Fruit fly (Drosophila melanogaster) whole organism, adult: Measurements from ENCODE around the gene Sfp93F.

ENCODE experiments used
- CG11617 ChIP-seq: fragments of 200-800 bp; sonication (Bioruptor generic); optimal IDR thresholded peaks from 2 replicates; lab custom pipeline; 2017; ENCODE audit warnings: mild to moderate bottlenecking, missing biosample characterization, missing genetic modification reagents, missing genetic modification characterization
- CG12768 ChIP-seq: fragments of 200-800 bp; sonication (Bioruptor generic); optimal IDR thresholded peaks from 2 replicates; lab custom pipeline; 2017; ENCODE audit warnings: missing biosample characterization, missing genetic modification characterization, mild to moderate bottlenecking, moderate library complexity, missing genetic modification reagents
- CG14711 ChIP-seq: fragments of 200-800 bp; sonication (Bioruptor generic); optimal IDR thresholded peaks from 2 replicates; lab custom pipeline; 2018; ENCODE audit warnings: missing biosample characterization, mild to moderate bottlenecking, missing genetic modification characterization, moderate library complexity
- CG1620 ChIP-seq: fragments of 200-800 bp; sonication (Bioruptor generic); optimal IDR thresholded peaks from 2 replicates; lab custom pipeline; 2016; ENCODE audit warnings: missing biosample characterization, missing genetic modification characterization
- CG33017 ChIP-seq: fragments of 200-800 bp; sonication (Bioruptor generic); optimal IDR thresholded peaks from 2 replicates; lab custom pipeline; 2018; ENCODE audit warnings: missing biosample characterization, mild to moderate bottlenecking, missing genetic modification characterization, moderate library complexity
- CG5204 ChIP-seq: fragments of 200-800 bp; sonication (Bioruptor generic); optimal IDR thresholded peaks from 2 replicates; lab custom pipeline; 2016; ENCODE audit warnings: missing biosample characterization, missing genetic modification characterization
- CG7045 ChIP-seq: fragments of 200-800 bp; sonication (Bioruptor generic); optimal IDR thresholded peaks from 2 replicates; lab custom pipeline; 2017; ENCODE audit warnings: missing biosample characterization, mild to moderate bottlenecking, missing genetic modification characterization
- CG7101 ChIP-seq: fragments of 200-800 bp; sonication (Bioruptor generic); optimal IDR thresholded peaks from 2 replicates; lab custom pipeline; 2018; ENCODE audit warnings: missing biosample characterization, mild to moderate bottlenecking, missing genetic modification characterization, moderate library complexity
- Clk ChIP-seq: fragments of 200-800 bp; sonication (Bioruptor generic); optimal IDR thresholded peaks from 2 replicates; lab custom pipeline; 2017; ENCODE audit warnings: missing biosample characterization, missing genetic modification characterization
- Crg-1 ChIP-seq: fragments of 200-800 bp; sonication (Bioruptor generic); optimal IDR thresholded peaks from 2 replicates; lab custom pipeline; 2016; ENCODE audit warnings: missing biosample characterization, missing genetic modification characterization
- Hr96 ChIP-seq: fragments of 200-800 bp; sonication (Bioruptor generic); optimal IDR thresholded peaks from 2 replicates; lab custom pipeline; 2016; ENCODE audit warnings: missing biosample characterization, missing genetic modification characterization
- Mnt ChIP-seq: fragments of 200-800 bp; sonication (Bioruptor generic); optimal IDR thresholded peaks from 2 replicates; lab custom pipeline; 2016; ENCODE audit warnings: missing biosample characterization, mild to moderate bottlenecking, missing genetic modification characterization
- bab1 ChIP-seq: fragments of 200-800 bp; sonication (Bioruptor generic); optimal IDR thresholded peaks from 3 replicates; lab custom pipeline; 2019; ENCODE audit warnings: missing biosample characterization, mild to moderate bottlenecking, missing genetic modification characterization, moderate library complexity
- cic ChIP-seq: fragments of 200-800 bp; sonication (Bioruptor generic); optimal IDR thresholded peaks from 2 replicates; lab custom pipeline; 2017; ENCODE audit warnings: missing biosample characterization, mild to moderate bottlenecking, missing genetic modification characterization, moderate library complexity
- cnc ChIP-seq, 2 experiments: fragments of >200 bp; optimal IDR thresholded peaks; 2 replicates each; lab custom pipeline; 2017
- kay ChIP-seq: fragments of 200-800 bp; sonication (Bioruptor generic); peaks from one replicate; lab custom pipeline; 2016; ENCODE audit warnings: missing biosample characterization, missing genetic modification characterization, borderline replicate concordance
- ovo ChIP-seq: fragments of 200-800 bp; sonication (Bioruptor generic); optimal IDR thresholded peaks from 2 replicates; lab custom pipeline; 2016; ENCODE audit warnings: missing biosample characterization, missing genetic modification characterization
- pad ChIP-seq: fragments of 200-800 bp; sonication (Bioruptor generic); optimal IDR thresholded peaks from 3 replicates; lab custom pipeline; 2017; ENCODE audit warnings: missing biosample characterization, missing genetic modification characterization, mild to moderate bottlenecking, moderate library complexity, missing genetic modification reagents
- tj ChIP-seq: fragments of 200-800 bp; sonication (Bioruptor generic); optimal IDR thresholded peaks from 3 replicates; lab custom pipeline; 2017; ENCODE audit warnings: missing biosample characterization, mild to moderate bottlenecking, missing genetic modification characterization, moderate library complexity
- toe ChIP-seq: fragments of 200-800 bp; sonication (Bioruptor generic); optimal IDR thresholded peaks from 2 replicates; lab custom pipeline; 2016; ENCODE audit warnings: missing biosample characterization, missing genetic modification characterization

Gene Sfp93F

DNA sequence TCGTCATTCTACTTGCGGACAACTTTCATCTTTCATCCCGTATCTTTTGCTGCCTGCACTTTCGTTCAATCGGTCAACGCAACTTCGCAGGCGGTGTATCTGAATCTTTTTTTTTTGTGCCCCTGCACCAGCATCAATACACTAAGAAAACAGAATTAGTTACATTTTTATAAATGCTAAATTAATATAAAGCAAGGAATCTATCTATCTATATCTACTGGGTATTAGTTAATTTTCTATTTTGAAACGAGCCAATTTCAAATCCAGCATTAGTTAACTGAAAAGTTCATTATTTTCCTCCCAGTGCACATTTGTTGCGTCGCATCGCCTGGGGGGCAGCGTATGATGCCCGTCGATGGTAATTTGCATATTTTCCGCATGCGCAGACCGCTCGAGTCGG, 3.2 kb downstream of the Sfp93F start:
- no peak for TF ChIP-seq CG33017 (tag; lab: Kevin White, UChicago)

DNA sequence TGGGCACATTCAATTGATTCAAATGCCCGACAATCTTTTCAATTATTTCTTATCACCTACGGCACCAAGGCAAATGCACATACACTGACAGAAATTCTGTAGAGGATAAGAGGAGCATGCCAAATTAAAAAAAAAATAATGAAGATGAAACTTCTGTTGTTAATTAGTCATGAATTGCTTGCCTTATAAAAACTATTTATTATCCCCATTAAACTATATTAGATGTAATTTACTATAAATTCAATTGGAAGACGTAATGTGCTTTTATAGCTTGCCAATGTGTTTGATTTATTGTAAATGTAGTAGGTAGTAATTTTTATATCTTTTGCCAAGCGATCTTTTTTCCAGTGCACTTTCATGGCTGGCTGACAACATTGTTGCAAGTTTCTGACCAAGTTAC, 4.4 kb downstream of the Sfp93F start:
- TF ChIP-seq CG33017 (tag; lab: Kevin White, UChicago) (no peak), ovo (no peak), CG11617 (GFP tag; lab: Kevin White, UChicago) (no peak), cic (no peak), pad (no peak), CG7101 (tag; lab: Kevin White, UChicago) (no peak), CG7045 (GFP tag; lab: Kevin White, UChicago) (no peak), Crg-1 (GFP tag; lab: Kevin White, UChicago) (no peak), Clk (GFP tag; lab: Kevin White, UChicago) (no peak)

DNA sequence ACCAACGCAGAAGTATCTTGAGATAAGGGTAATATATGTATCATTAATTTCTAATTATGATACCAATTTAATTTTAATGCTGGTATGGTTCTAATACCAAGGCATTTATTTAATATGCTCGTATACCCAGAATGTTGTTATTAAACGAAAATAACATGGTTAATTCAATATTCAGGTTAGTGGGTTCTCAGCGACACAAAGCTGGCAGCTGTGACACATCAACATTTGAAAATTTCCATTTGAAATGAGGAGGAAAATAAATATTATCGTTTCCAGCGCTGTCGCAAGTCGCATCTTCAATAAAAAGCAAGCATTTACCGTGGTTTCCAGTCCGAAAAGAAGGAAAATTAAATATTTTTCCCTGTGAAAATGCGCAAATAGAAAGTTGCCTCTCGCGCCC, 5.1 kb downstream of the Sfp93F start:
- no peak for TF ChIP-seq CG1620
- no peak for TF ChIP-seq kay (GFP tag; lab: Kevin White, UChicago)
- no peak for TF ChIP-seq CG7045 (GFP tag; lab: Kevin White, UChicago)
- TF ChIP-seq ovo, result no peak
- no peak for TF ChIP-seq tj (GFP tag; lab: Kevin White, UChicago)
- no peak for TF ChIP-seq CG33017 (tag; lab: Kevin White, UChicago)
- TF ChIP-seq Mnt (GFP tag; lab: Kevin White, UChicago), result no peak
- no peak for TF ChIP-seq Hr96 (GFP tag; lab: Kevin White, UChicago)
- no peak for TF ChIP-seq pad
- no peak for TF ChIP-seq toe (GFP tag; lab: Kevin White, UChicago)

- TF ChIP-seq CG7045 (GFP tag; lab: Kevin White, UChicago), result no peak
- TF ChIP-seq CG1620, result no peak
- no peak for TF ChIP-seq CG7101 (tag; lab: Kevin White, UChicago)
- no peak for TF ChIP-seq CG33017 (tag; lab: Kevin White, UChicago)
- TF ChIP-seq Mnt (GFP tag; lab: Kevin White, UChicago), result no peak
- no peak for TF ChIP-seq CG12768 (GFP tag; lab: Kevin White, UChicago)
- TF ChIP-seq tj (GFP tag; lab: Kevin White, UChicago), result no peak
- no peak for TF ChIP-seq ovo
These were observed 9.5 kb downstream of the Sfp93F start for dm6 chr3R:21726593-21726992.

DNA sequence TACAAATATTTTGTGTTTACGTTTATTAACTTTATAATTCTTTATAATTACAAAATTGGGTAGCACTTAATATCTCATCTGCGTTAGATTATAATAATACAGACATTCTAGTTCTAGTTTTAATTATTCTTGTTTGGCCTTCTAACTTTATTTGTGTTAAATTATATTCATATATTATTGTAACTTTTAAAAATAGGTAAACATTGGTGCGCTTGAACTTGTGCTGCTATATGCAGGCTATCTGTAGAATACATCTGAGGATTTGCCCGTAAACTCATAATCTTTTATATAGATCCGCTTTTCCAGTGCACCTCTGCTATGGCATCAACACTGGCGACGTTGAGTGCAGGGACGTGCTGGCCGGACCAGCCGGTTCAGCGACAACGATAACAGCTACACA, 13.6 kb downstream of the Sfp93F start:
- TF ChIP-seq cnc (optimal IDR thresholded peaks at IDR 0.05; lab: Kevin White, UChicago) (no peak), kay (GFP tag; lab: Kevin White, UChicago) (no peak), CG14711 (tag; lab: Kevin White, UChicago) (no peak), ovo (no peak), tj (GFP tag; lab: Kevin White, UChicago) (no peak), Hr96 (GFP tag; lab: Kevin White, UChicago) (no peak), Crg-1 (GFP tag; lab: Kevin White, UChicago) (no peak), Mnt (GFP tag; lab: Kevin White, UChicago) (no peak), Clk (GFP tag; lab: Kevin White, UChicago) (no peak), cic (no peak), CG12768 (GFP tag; lab: Kevin White, UChicago) (no peak), CG5204 (GFP tag; lab: Kevin White, UChicago) (no peak), CG7101 (tag; lab: Kevin White, UChicago) (no peak), CG11617 (GFP tag; lab: Kevin White, UChicago) (no peak)

dm6 chr3R:21719934-21720431, 16.1 kb downstream of the Sfp93F start:
- TF ChIP-seq CG7101 (tag; lab: Kevin White, UChicago) (peak; percentile 45), CG7045 (GFP tag; lab: Kevin White, UChicago) (peak; percentile 28), CG11617 (GFP tag; lab: Kevin White, UChicago) (peak; percentile 3), bab1 (GFP tag; lab: Kevin White, UChicago) (peak; percentile 30), CG14711 (tag; lab: Kevin White, UChicago) (peak; percentile 15), CG1620 (no peak), kay (GFP tag; lab: Kevin White, UChicago) (no peak), pad (peak; percentile 15), CG5204 (GFP tag; lab: Kevin White, UChicago) (peak; percentile 16), cnc (optimal IDR thresholded peaks at IDR 0.05; lab: Kevin White, UChicago) (no peak)

dm6 chr3R:21719420-21719933, 16.6 kb downstream of the Sfp93F start, which contains the start of gene CG31176:
CG31176 (minus strand) TSS chr3R:21719660.
- TF ChIP-seq CG33017 (tag; lab: Kevin White, UChicago), result no peak
- peak; percentile 66 for TF ChIP-seq kay (GFP tag; lab: Kevin White, UChicago)
- TF ChIP-seq bab1 (GFP tag; lab: Kevin White, UChicago), result peak; percentile 4
- TF ChIP-seq Crg-1 (GFP tag; lab: Kevin White, UChicago), result no peak
- TF ChIP-seq Clk (GFP tag; lab: Kevin White, UChicago), result no peak
